Worm (Caenorhabditis elegans): ENCODE measurements around the gene C47E8.3.

DNA sequence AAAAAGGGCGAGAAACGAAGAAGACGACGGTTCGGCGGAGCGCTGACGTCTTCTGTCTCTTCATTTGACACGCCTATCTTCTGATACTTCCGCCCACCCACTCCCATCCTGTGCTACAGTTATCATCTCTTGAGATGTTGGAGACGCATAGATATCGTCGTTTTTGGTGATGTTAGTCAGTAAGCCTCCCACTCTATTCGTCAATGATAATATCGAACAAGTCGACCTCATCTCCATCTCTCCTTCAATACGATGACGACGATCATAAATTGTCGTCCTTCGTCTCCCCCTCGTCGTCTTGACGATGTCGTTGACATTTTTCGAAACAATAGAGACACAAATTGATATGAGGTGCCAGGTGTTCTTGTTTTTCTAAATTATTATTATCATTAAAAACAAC, 22.0 kb upstream of the C47E8.3 start, which contains the start of gene slc-25A29:
- no peak for TF ChIP-seq W03F9.2 (tag; optimal IDR thresholded peaks at IDR 0.05)
- TF ChIP-seq him-1 (tag; optimal IDR thresholded peaks at IDR 0.05): no peak
- TF ChIP-seq dao-5 (tag; optimal IDR thresholded peaks at IDR 0.05): no peak
